Worm (Caenorhabditis elegans) whole organism, young adult: ENCODE data around the gene K06B4.4.

ENCODE experiments used
- F55B11.4 ChIP-seq: sonication (generic microtip); optimal IDR thresholded peaks from 2 replicates; lab custom pipeline; 2016; ENCODE audit warnings: missing compliant biosample characterization, missing genetic modification characterization, borderline replicate concordance; ENCODE audit not compliant: insufficient read depth
- ZK185.1 ChIP-seq: sonication (generic microtip); optimal IDR thresholded peaks from 2 replicates; lab custom pipeline; 2016; ENCODE audit warnings: mild to moderate bottlenecking, missing genetic modification characterization, missing compliant biosample characterization; ENCODE audit not compliant: poor library complexity, severe bottlenecking
- aptf-2 ChIP-seq: fragments of 200-800 bp; sonication (Bioruptor generic); conservative IDR thresholded peaks from 2 replicates; pipeline ENCODE4 v1.3.6; 2022; ENCODE audit warnings: missing genetic modification reagents, missing genetic modification characterization, missing compliant biosample characterization
- dpl-1 ChIP-seq: fragments of 150-350 bp; optimal IDR thresholded peaks from 2 replicates; lab custom pipeline; 2014; ENCODE audit warnings: missing biosample characterization, missing genetic modification reagents, missing genetic modification characterization
- hlh-12 ChIP-seq: sonication (generic microtip); optimal IDR thresholded peaks from 2 replicates; lab custom pipeline; 2016; ENCODE audit warnings: missing genetic modification characterization, missing compliant biosample characterization
- hmg-1.2 ChIP-seq: fragments of 200-800 bp; sonication (Bioruptor generic); IDR thresholded peaks from 2 replicates; pipeline ENCODE4 v1.3.6; 2022; ENCODE audit warnings: missing genetic modification reagents, missing genetic modification characterization, missing compliant biosample characterization
- pbrm-1 ChIP-seq: fragments of 200-800 bp; sonication (Bioruptor generic); IDR thresholded peaks from 2 replicates; pipeline ENCODE4 v1.3.6; 2022; ENCODE audit warnings: missing genetic modification reagents, missing genetic modification characterization, missing compliant biosample characterization

- no peak for TF ChIP-seq pbrm-1 (GFP tag; lab: Robert Waterston, UW)
- no peak for TF ChIP-seq hlh-12 (tag; lab: Kevin White, UChicago)
- no peak for TF ChIP-seq hmg-1.2
- TF ChIP-seq aptf-2 (GFP tag; lab: Robert Waterston, UW): no peak
- TF ChIP-seq ZK185.1 (tag; lab: Kevin White, UChicago): no peak
- TF ChIP-seq dpl-1 (GFP tag; lab: Kevin White, UChicago): no peak
- TF ChIP-seq F55B11.4 (tag; lab: Kevin White, UChicago): no peak
These were observed at the start of gene K06B4.4 for ce11 chrV:15668870-15669269.
